Worm (Caenorhabditis elegans) whole organism, young adult: Measurements from ENCODE around the gene M03D4.3.
A peak's percentile ranks its signal among the peaks of the same experiment; 100 is the strongest.

Source experiments
- B0019.2 ChIP-seq: fragments of 200-800 bp; sonication (Bioruptor generic); conservative IDR thresholded peaks from 2 replicates; pipeline ENCODE4 v1.3.6; 2022; ENCODE audit warnings: missing genetic modification reagents, missing genetic modification characterization, missing compliant biosample characterization
- B0261.1 ChIP-seq: sonication (generic microtip); optimal IDR thresholded peaks from 2 replicates; lab custom pipeline; 2016; ENCODE audit warnings: mild to moderate bottlenecking, missing genetic modification characterization, moderate library complexity, missing compliant biosample characterization
- B0336.3 ChIP-seq: fragments of 200-800 bp; sonication (Bioruptor generic); IDR thresholded peaks from 2 replicates; pipeline ENCODE4 v1.3.6; 2022; ENCODE audit warnings: missing genetic modification characterization, missing compliant biosample characterization
- D2030.7 ChIP-seq: fragments of 200-800 bp; sonication (Bioruptor generic); IDR thresholded peaks from 2 replicates; pipeline ENCODE4 v1.3.6; 2022; ENCODE audit warnings: missing genetic modification reagents, missing genetic modification characterization, missing compliant biosample characterization
- F10E7.11 ChIP-seq: sonication (generic microtip); optimal IDR thresholded peaks from 2 replicates; lab custom pipeline; 2017; ENCODE audit warnings: mild to moderate bottlenecking, missing genetic modification characterization, moderate library complexity, missing compliant biosample characterization
- F22D6.2 ChIP-seq: sonication (generic microtip); optimal IDR thresholded peaks from 2 replicates; lab custom pipeline; 2016; ENCODE audit warnings: mild to moderate bottlenecking, missing genetic modification characterization, missing compliant biosample characterization
- F23B12.7 ChIP-seq: sonication (generic microtip); optimal IDR thresholded peaks from 2 replicates; lab custom pipeline; 2017; ENCODE audit warnings: missing genetic modification characterization, mild to moderate bottlenecking, missing compliant biosample characterization, antibody characterized with exemption, moderate library complexity; ENCODE audit not compliant: insufficient read depth
- K12H6.12 ChIP-seq: fragments of 200-800 bp; sonication (Bioruptor generic); optimal IDR thresholded peaks from 2 replicates; lab custom pipeline; 2018; ENCODE audit warnings: mild to moderate bottlenecking, missing genetic modification characterization, missing compliant biosample characterization
- Y53F4B.3 ChIP-seq: fragments of 200-800 bp; sonication (Bioruptor generic); IDR thresholded peaks from 2 replicates; pipeline ENCODE4 v1.3.6; 2022; ENCODE audit warnings: missing genetic modification reagents, missing genetic modification characterization, missing compliant biosample characterization
- Y53G8AR.9 ChIP-seq: fragments of 200-800 bp; sonication (Bioruptor generic); conservative IDR thresholded peaks from 2 replicates; pipeline ENCODE4 v1.3.6; 2022; ENCODE audit warnings: missing genetic modification reagents, missing genetic modification characterization, missing compliant biosample characterization
- Y56A3A.18 ChIP-seq: fragments of 200-800 bp; sonication (Bioruptor generic); IDR thresholded peaks from 2 replicates; pipeline ENCODE4 v1.3.6; 2022; ENCODE audit warnings: missing genetic modification reagents, missing genetic modification characterization, missing compliant biosample characterization
- Y79H2A.3 ChIP-seq: fragments of 200-800 bp; sonication (Bioruptor generic); conservative IDR thresholded peaks from 2 replicates; pipeline ENCODE4 v1.3.6; 2022; ENCODE audit warnings: missing genetic modification reagents, missing genetic modification characterization, missing compliant biosample characterization
- Y95B8A.8 ChIP-seq: fragments of 200-800 bp; sonication (Bioruptor generic); IDR thresholded peaks from 2 replicates; pipeline ENCODE4 v1.3.6; 2022; ENCODE audit warnings: missing genetic modification reagents, missing genetic modification characterization, missing compliant biosample characterization
- atf-7 ChIP-seq: sonication (generic microtip); optimal IDR thresholded peaks from 2 replicates; lab custom pipeline; 2017; ENCODE audit warnings: mild to moderate bottlenecking, missing genetic modification characterization, missing compliant biosample characterization
- athp-1 ChIP-seq: sonication (generic microtip); optimal IDR thresholded peaks from 2 replicates; lab custom pipeline; 2017; ENCODE audit warnings: mild to moderate bottlenecking, missing genetic modification characterization, missing compliant biosample characterization
- cebp-1 ChIP-seq, 2 experiments: fragments of 200-800 bp in 1 of 2; sonication (Bioruptor generic) in 1 of 2; sonication (generic microtip) in 1 of 2; IDR thresholded peaks in 1 of 2; optimal IDR thresholded peaks in 1 of 2; 2 replicates each; pipeline versions ENCODE4 v1.3.6 to Lab custom; 2017 to 2022; ENCODE audit warnings: missing compliant biosample characterization in 2 of 2, missing genetic modification characterization in 2 of 2, mild to moderate bottlenecking in 1 of 2, missing genetic modification reagents in 1 of 2, moderate library complexity in 1 of 2
- ceh-40 ChIP-seq: fragments of 200-800 bp; sonication (Bioruptor generic); IDR thresholded peaks from 2 replicates; pipeline ENCODE4 v1.3.6; 2022; ENCODE audit warnings: missing genetic modification characterization, missing compliant biosample characterization
- ceh-79 ChIP-seq: sonication (generic microtip); optimal IDR thresholded peaks from 2 replicates; lab custom pipeline; 2017; ENCODE audit warnings: mild to moderate bottlenecking, missing genetic modification characterization, missing compliant biosample characterization
- ceh-91 ChIP-seq: fragments of 200-800 bp; sonication (Bioruptor generic); IDR thresholded peaks from 2 replicates; pipeline ENCODE4 v1.3.6; 2022; ENCODE audit warnings: missing genetic modification reagents, missing genetic modification characterization, missing compliant biosample characterization
- chd-7 ChIP-seq: sonication (generic microtip); optimal IDR thresholded peaks from 2 replicates; lab custom pipeline; 2016; ENCODE audit warnings: mild to moderate bottlenecking, missing genetic modification characterization, moderate library complexity, missing compliant biosample characterization
- dpl-1 ChIP-seq: fragments of 150-350 bp; optimal IDR thresholded peaks from 2 replicates; lab custom pipeline; 2014; ENCODE audit warnings: missing biosample characterization, missing genetic modification reagents, missing genetic modification characterization
- efl-1 ChIP-seq: fragments of 150-350 bp; optimal IDR thresholded peaks from 2 replicates; lab custom pipeline; 2014; ENCODE audit warnings: missing biosample characterization, missing genetic modification reagents, missing genetic modification characterization
- ekl-4 ChIP-seq: fragments of 200-800 bp; sonication (Bioruptor generic); IDR thresholded peaks from 2 replicates; pipeline ENCODE4 v1.3.6; 2022; ENCODE audit warnings: missing genetic modification reagents, missing genetic modification characterization, missing compliant biosample characterization
- ets-4 ChIP-seq: fragments of 200-800 bp; sonication (Bioruptor generic); optimal IDR thresholded peaks from 2 replicates; lab custom pipeline; 2018; ENCODE audit warnings: mild to moderate bottlenecking, missing genetic modification characterization, missing compliant biosample characterization
- fkh-3 ChIP-seq: sonication (generic microtip); optimal IDR thresholded peaks from 2 replicates; lab custom pipeline; 2016; ENCODE audit warnings: mild to moderate bottlenecking, missing genetic modification characterization, missing compliant biosample characterization
- gei-17 ChIP-seq: fragments of 200-800 bp; sonication (Bioruptor generic); optimal IDR thresholded peaks from 2 replicates; lab custom pipeline; 2018; ENCODE audit warnings: mild to moderate bottlenecking, missing genetic modification characterization, missing compliant biosample characterization
- him-1 ChIP-seq: sonication (generic microtip); optimal IDR thresholded peaks from 2 replicates; lab custom pipeline; 2016; ENCODE audit warnings: missing genotype, missing genetic modification reagents, missing genetic modification characterization, missing compliant biosample characterization
- hlh-12 ChIP-seq: sonication (generic microtip); optimal IDR thresholded peaks from 2 replicates; lab custom pipeline; 2016; ENCODE audit warnings: missing genetic modification characterization, missing compliant biosample characterization
- hrde-1 ChIP-seq: sonication (generic microtip); optimal IDR thresholded peaks from 2 replicates; lab custom pipeline; 2016; ENCODE audit warnings: missing genetic modification characterization, mild to moderate bottlenecking, missing compliant biosample characterization, moderate library complexity, missing genotype, missing genetic modification reagents, borderline replicate concordance
- let-526 ChIP-seq: fragments of 200-800 bp; sonication (Bioruptor generic); IDR thresholded peaks from 2 replicates; pipeline ENCODE4 v1.3.6; 2022; ENCODE audit warnings: missing genetic modification reagents, missing genetic modification characterization, missing compliant biosample characterization
- lin-26 ChIP-seq: fragments of 200-800 bp; sonication (Bioruptor generic); IDR thresholded peaks from 2 replicates; pipeline ENCODE4 v1.3.6; 2022; ENCODE audit warnings: missing genetic modification reagents, missing genetic modification characterization, missing compliant biosample characterization
- lin-40 ChIP-seq: sonication (generic microtip); optimal IDR thresholded peaks from 2 replicates; lab custom pipeline; 2016; ENCODE audit warnings: missing genetic modification characterization, mild to moderate bottlenecking, missing compliant biosample characterization, missing genotype, missing genetic modification reagents
- lin-54 ChIP-seq: fragments of 200-800 bp; sonication (Bioruptor generic); optimal IDR thresholded peaks from 2 replicates; lab custom pipeline; 2018; ENCODE audit warnings: mild to moderate bottlenecking, missing genetic modification characterization, missing compliant biosample characterization
- lsy-27 ChIP-seq: sonication (generic microtip); optimal IDR thresholded peaks from 2 replicates; lab custom pipeline; 2017; ENCODE audit warnings: missing genetic modification characterization, mild to moderate bottlenecking, missing compliant biosample characterization, antibody characterized with exemption, missing genotype, borderline replicate concordance; ENCODE audit not compliant: insufficient read depth
- madf-3 ChIP-seq: fragments of 200-800 bp; sonication (Bioruptor generic); IDR thresholded peaks from 2 replicates; pipeline ENCODE4 v1.3.6; 2022; ENCODE audit warnings: missing genetic modification reagents, missing genetic modification characterization, missing compliant biosample characterization
- mel-28 ChIP-seq: sonication (generic microtip); optimal IDR thresholded peaks from 2 replicates; lab custom pipeline; 2016; ENCODE audit warnings: borderline replicate concordance, mild to moderate bottlenecking, missing genetic modification characterization, missing compliant biosample characterization
- mes-4 ChIP-seq: sonication (generic microtip); optimal IDR thresholded peaks from 2 replicates; lab custom pipeline; 2016; ENCODE audit warnings: missing genotype, missing genetic modification characterization, missing compliant biosample characterization
- nfya-2 ChIP-seq: fragments of 200-800 bp; sonication (Bioruptor generic); IDR thresholded peaks from 2 replicates; pipeline ENCODE4 v1.3.6; 2022; ENCODE audit warnings: missing genetic modification reagents, missing genetic modification characterization, missing compliant biosample characterization
- nfyb-1 ChIP-seq: fragments of 200-800 bp; sonication (Bioruptor generic); IDR thresholded peaks from 2 replicates; pipeline ENCODE4 v1.3.6; 2022; ENCODE audit warnings: missing genetic modification reagents, missing genetic modification characterization, missing compliant biosample characterization
- sdz-38 ChIP-seq: sonication (generic microtip); optimal IDR thresholded peaks from 2 replicates; lab custom pipeline; 2016; ENCODE audit warnings: missing genotype, missing genetic modification characterization, missing compliant biosample characterization
- snpc-1.1 ChIP-seq: sonication (generic microtip); optimal IDR thresholded peaks from 2 replicates; lab custom pipeline; 2017; ENCODE audit warnings: missing genetic modification characterization, mild to moderate bottlenecking, missing compliant biosample characterization, antibody characterized with exemption, moderate library complexity, missing genotype, missing genetic modification reagents; ENCODE audit not compliant: insufficient read depth
- somi-1 ChIP-seq: fragments of 200-800 bp; sonication (Bioruptor generic); optimal IDR thresholded peaks from 2 replicates; lab custom pipeline; 2018; ENCODE audit warnings: mild to moderate bottlenecking, missing genetic modification characterization, missing compliant biosample characterization
- sptf-2 ChIP-seq: fragments of 200-800 bp; sonication (Bioruptor generic); optimal IDR thresholded peaks from 2 replicates; lab custom pipeline; 2018; ENCODE audit warnings: mild to moderate bottlenecking, missing genetic modification characterization, missing compliant biosample characterization
- tlf-1 ChIP-seq: fragments of 200-800 bp; sonication (Bioruptor generic); optimal IDR thresholded peaks from 2 replicates; lab custom pipeline; 2018; ENCODE audit warnings: mild to moderate bottlenecking, missing genetic modification characterization, missing compliant biosample characterization
- unc-62 ChIP-seq: fragments of 150-350 bp; optimal IDR thresholded peaks from 2 replicates; lab custom pipeline; 2014; ENCODE audit warnings: missing biosample characterization, missing genetic modification reagents, missing genetic modification characterization
- xnd-1 ChIP-seq: sonication (generic microtip); optimal IDR thresholded peaks from 2 replicates; lab custom pipeline; 2016; ENCODE audit warnings: missing genotype, missing genetic modification reagents, missing genetic modification characterization, missing compliant biosample characterization
- ztf-6 ChIP-seq: fragments of 200-800 bp; sonication (Bioruptor generic); IDR thresholded peaks from 2 replicates; pipeline ENCODE4 v1.3.6; 2022; ENCODE audit warnings: missing genetic modification reagents, missing genetic modification characterization, missing compliant biosample characterization

The M03D4.3 gene

DNA sequence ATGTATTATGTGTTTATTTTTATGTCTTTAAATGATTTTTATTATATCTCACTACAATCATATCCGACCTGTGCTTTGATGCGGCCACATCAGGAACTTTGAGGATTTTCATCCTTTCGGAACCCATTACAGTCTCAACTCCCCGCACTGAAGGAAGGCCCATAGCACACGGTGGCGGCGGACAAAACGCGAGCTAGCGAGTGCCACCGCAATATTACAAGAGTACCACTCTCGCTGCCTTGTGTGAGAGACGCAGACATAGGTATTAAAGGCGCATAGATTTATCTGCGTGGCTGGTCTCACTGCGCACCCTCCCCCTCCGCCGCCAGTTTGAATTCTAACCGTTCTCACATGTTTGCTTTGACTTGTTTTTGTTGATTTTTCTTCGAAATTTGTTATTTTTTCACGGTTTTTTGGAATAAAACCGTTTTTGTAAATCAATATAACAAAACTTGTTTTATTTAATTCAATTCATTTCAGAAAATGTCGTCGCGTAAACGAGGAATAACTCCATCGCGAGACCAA is 5.6 kb upstream of the M03D4.3 start, which contains the start of gene zen-4 (continued):
- TF ChIP-seq sptf-2 (GFP tag; lab: Kevin White, UChicago), result peak; percentile 20
- TF ChIP-seq nfya-2 (GFP tag; lab: Robert Waterston, UW), result 0 out of 2 replicates have a peak, but pooled peaks have one; percentile 68
- no peak for TF ChIP-seq B0261.1
- TF ChIP-seq lin-54, result peak; percentile 92
- peak; percentile 97 for TF ChIP-seq snpc-1.1 (tag; lab: Kevin White, UChicago)
- peak; percentile 83 for TF ChIP-seq ceh-91
- TF ChIP-seq ets-4 (GFP tag; lab: Kevin White, UChicago), result no peak
- no peak for TF ChIP-seq fkh-3
- peak; percentile 93 for TF ChIP-seq him-1 (tag; lab: Kevin White, UChicago)
- TF ChIP-seq unc-62 (GFP tag; lab: Kevin White, UChicago), result no peak
- TF ChIP-seq ztf-6, result no peak
- no peak for TF ChIP-seq lsy-27 (tag; lab: Kevin White, UChicago)
- no peak for TF ChIP-seq gei-17 (GFP tag; lab: Kevin White, UChicago)
- TF ChIP-seq tlf-1 (GFP tag; lab: Kevin White, UChicago), result peak; percentile 93
- no peak for TF ChIP-seq sdz-38 (tag; lab: Kevin White, UChicago)
- peak; percentile 95 for TF ChIP-seq B0336.3 (GFP tag; lab: Robert Waterston, UW)
- no peak for TF ChIP-seq F10E7.11 (tag; lab: Kevin White, UChicago)
- peak; percentile 90 for TF ChIP-seq mes-4 (tag; lab: Kevin White, UChicago)
- peak; percentile 83; the same call in 1 of the 2 replicates for TF ChIP-seq Y95B8A.8 (GFP tag; lab: Robert Waterston, UW)
- no peak for TF ChIP-seq F22D6.2 (tag; lab: Kevin White, UChicago)
- peak; percentile 95 for TF ChIP-seq D2030.7
- TF ChIP-seq nfyb-1 (GFP tag; lab: Robert Waterston, UW), result peak; percentile 71; the same call in 1 of the 2 replicates
- peak; percentile 55 for TF ChIP-seq B0019.2
- peak; percentile 61 for TF ChIP-seq dpl-1
- TF ChIP-seq cebp-1 (GFP tag; IDR thresholded peaks at IDR 0.05; lab: Robert Waterston, UW), result no peak
- peak; percentile 42 for TF ChIP-seq cebp-1 (tag; optimal IDR thresholded peaks at IDR 0.05; lab: Kevin White, UChicago)
- peak; percentile 70 for TF ChIP-seq efl-1
- TF ChIP-seq Y56A3A.18 (GFP tag; lab: Robert Waterston, UW), result peak; percentile 80; the same call in 1 of the 2 replicates
- peak; percentile 90 for TF ChIP-seq Y53G8AR.9
- peak; percentile 24 for TF ChIP-seq F23B12.7 (tag; lab: Kevin White, UChicago)
- TF ChIP-seq somi-1 (GFP tag; lab: Kevin White, UChicago), result no peak
- TF ChIP-seq ekl-4 (GFP tag; lab: Robert Waterston, UW), result peak; percentile 92
- peak; percentile 66 for TF ChIP-seq xnd-1 (tag; lab: Kevin White, UChicago)
- TF ChIP-seq K12H6.12, result no peak
- no peak for TF ChIP-seq ceh-40 (GFP tag; lab: Robert Waterston, UW)
- peak; percentile 59; the same call in 1 of the 2 replicates for TF ChIP-seq Y53F4B.3
- TF ChIP-seq atf-7, result no peak
- no peak for TF ChIP-seq ceh-79 (tag; lab: Kevin White, UChicago)
- peak; percentile 84 for TF ChIP-seq lin-26
- no peak for TF ChIP-seq hlh-12
- no peak for TF ChIP-seq mel-28 (tag; lab: Kevin White, UChicago)
- peak; percentile 5 for TF ChIP-seq chd-7 (tag; lab: Kevin White, UChicago)
- TF ChIP-seq lin-40 (tag; lab: Kevin White, UChicago), result no peak
- TF ChIP-seq Y79H2A.3 (GFP tag; lab: Robert Waterston, UW), result no peak
- peak; percentile 80 for TF ChIP-seq athp-1 (tag; lab: Kevin White, UChicago)
- peak; percentile 77 for TF ChIP-seq hrde-1 (tag; lab: Kevin White, UChicago)
- TF ChIP-seq madf-3 (GFP tag; lab: Robert Waterston, UW), result peak; percentile 84
- TF ChIP-seq let-526 (GFP tag; lab: Robert Waterston, UW), result peak; percentile 69; the same call in 1 of the 2 replicates
